Fruit fly (Drosophila melanogaster) whole organism, embryonic: Measurements from ENCODE around the gene Vha16-2.

Experiments used
- CG1529 ChIP-seq: fragments of 200-800 bp; sonication (Bioruptor generic); optimal IDR thresholded peaks from 3 replicates; lab custom pipeline; 2018; ENCODE audit warnings: missing biosample characterization, missing genetic modification characterization
- CG2129 ChIP-seq: fragments of 200-800 bp; sonication (Bioruptor generic); IDR thresholded peaks from 2 replicates; pipeline ENCODE4 v1.3.6; 2022; ENCODE audit warnings: missing biosample characterization, missing genetic modification characterization; ENCODE audit not compliant: partially characterized antibody
- CG6272 ChIP-seq: fragments of 200-800 bp; sonication (Bioruptor generic); IDR thresholded peaks from 2 replicates; pipeline ENCODE4 v1.3.6; 2022; ENCODE audit warnings: missing biosample characterization, missing genetic modification characterization
- Dfd ChIP-seq, 2 experiments: fragments of >200 bp; optimal IDR thresholded peaks; 2 replicates each; lab custom pipeline; 2017; ENCODE audit warnings: missing biosample characterization in 2 of 2, missing genetic modification characterization in 2 of 2
- Elba2 ChIP-seq: fragments of 200-800 bp; sonication (Bioruptor generic); optimal IDR thresholded peaks from 3 replicates; lab custom pipeline; 2016; ENCODE audit warnings: missing biosample characterization, missing genetic modification characterization
- Hr3 ChIP-seq: fragments of 200-800 bp; sonication (Bioruptor generic); optimal IDR thresholded peaks from 3 replicates; lab custom pipeline; 2016; ENCODE audit warnings: missing biosample characterization, missing genetic modification characterization
- Nf-YA ChIP-seq: fragments of 200-800 bp; sonication (Bioruptor generic); IDR thresholded peaks from 2 replicates; pipeline ENCODE4 v1.3.6; 2022; ENCODE audit warnings: missing biosample characterization, missing genetic modification characterization
- Rfx ChIP-seq: fragments of 200-800 bp; sonication (Bioruptor generic); IDR thresholded peaks from 2 replicates; pipeline ENCODE4 v1.3.6; 2022; ENCODE audit warnings: missing biosample characterization, missing genetic modification characterization
- sug ChIP-seq: fragments of 200-800 bp; optimal IDR thresholded peaks from 2 replicates; lab custom pipeline; 2019; ENCODE audit warnings: missing biosample characterization, mild to moderate bottlenecking, missing genetic modification characterization, moderate library complexity

dm6 chr3L:11472388-11472787, 2.4 kb upstream of the Vha16-2 start:
- TF ChIP-seq Hr3 (GFP tag; lab: Kevin White, UChicago) (no peak), CG2129 (GFP tag; lab: Robert Waterston, UW) (no peak), CG6272 (GFP tag; lab: Robert Waterston, UW) (no peak), sug (tag; lab: Kevin White, UChicago) (no peak), Dfd (GFP tag; optimal IDR thresholded peaks at IDR 0.05; lab: Kevin White, UChicago) (no peak), Elba2 (GFP tag; lab: Kevin White, UChicago) (no peak), Nf-YA (GFP tag; lab: Robert Waterston, UW) (no peak), Rfx (no peak), CG1529 (no peak)
